Worm (Caenorhabditis elegans): ENCODE results near the gene ZK287.1.

The ZK287.1 gene

DNA sequence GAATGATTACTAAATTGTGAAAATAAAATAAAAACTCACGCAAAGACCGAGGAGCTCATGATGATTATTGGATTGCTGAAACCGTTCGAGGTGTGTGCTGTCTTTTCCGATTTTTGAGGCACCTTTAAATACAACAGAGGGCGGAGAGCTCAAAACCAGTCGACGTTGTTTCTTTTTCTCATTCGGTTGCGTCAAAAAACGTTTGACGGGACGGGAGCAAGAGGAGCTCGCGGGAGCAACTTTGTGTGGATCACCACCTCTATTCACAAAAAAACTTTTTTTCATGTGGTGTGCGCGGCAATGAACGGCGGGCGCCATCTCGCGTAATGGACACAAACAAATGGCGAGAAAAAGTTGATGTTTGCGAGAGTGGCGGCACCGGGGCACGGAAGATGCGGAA, 37.4 kb upstream of the ZK287.1 start, which contains the start of gene idpc-3:
TSS of gene idpc-3 (minus strand) at position 101 of the 400 bp plus-strand sequence.
- no peak for TF ChIP-seq nhr-12 (tag; optimal IDR thresholded peaks at IDR 0.05)

DNA sequence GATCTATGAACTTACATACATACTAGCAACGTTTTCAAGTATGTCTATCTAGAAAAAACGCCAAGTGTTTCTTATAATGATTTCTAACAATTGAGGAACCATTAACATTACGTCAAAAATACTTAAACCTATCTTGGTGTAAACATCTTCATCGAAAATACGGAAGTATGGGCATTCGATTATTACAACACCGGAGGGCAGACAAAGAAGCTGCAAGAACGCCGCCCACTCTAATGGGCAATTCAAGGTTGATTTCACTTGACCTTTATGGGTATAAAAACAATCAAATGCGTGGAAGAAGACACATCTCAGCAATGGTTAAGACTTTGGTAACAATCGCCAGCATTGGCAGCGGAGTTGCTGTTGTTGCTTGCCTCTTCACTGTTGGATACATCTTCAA, 36.9 kb upstream of the ZK287.1 start, which contains the start of gene col-146:
TSS of gene col-146 (plus strand) at position 301 of the 400 bp plus-strand sequence.
- TF ChIP-seq ama-1 (optimal IDR thresholded peaks at IDR 0.05) (no peak), peb-1 (tag; optimal IDR thresholded peaks at IDR 0.05) (no peak), nhr-21 (tag; optimal IDR thresholded peaks at IDR 0.05) (no peak), nhr-23 (tag; optimal IDR thresholded peaks at IDR 0.05) (no peak), lsy-2 (tag; optimal IDR thresholded peaks at IDR 0.05) (no peak), egl-27 (tag; optimal IDR thresholded peaks at IDR 0.05) (no peak), ztf-1 (GFP tag; conservative IDR thresholded peaks at IDR 0.05) (no peak)

- no peak for TF ChIP-seq nhr-11 (tag; optimal IDR thresholded peaks at IDR 0.05)
- no peak for TF ChIP-seq ztf-11 (tag; optimal IDR thresholded peaks at IDR 0.05)
- TF ChIP-seq R02D3.7 (tag; optimal IDR thresholded peaks at IDR 0.05), result no peak
These were observed 36.0 kb upstream of the ZK287.1 start for ce11 chrV:9630542-9630941.

- TF ChIP-seq mdl-1 (tag; optimal IDR thresholded peaks at IDR 0.05), result no peak
- TF ChIP-seq R02D3.7 (tag; optimal IDR thresholded peaks at IDR 0.05), result no peak
- no peak for TF ChIP-seq zag-1 (tag; optimal IDR thresholded peaks at IDR 0.05)
- TF ChIP-seq sma-3 (GFP tag; optimal IDR thresholded peaks at IDR 0.05), result no peak
- TF ChIP-seq ztf-11 (tag; optimal IDR thresholded peaks at IDR 0.05), result no peak
- no peak for TF ChIP-seq lsy-2 (tag; optimal IDR thresholded peaks at IDR 0.05)
These were observed 35.5 kb upstream of the ZK287.1 start, which contains the start of gene T06E4.5 for ce11 chrV:9630944-9631343. TSS of gene T06E4.5 (plus strand) at chrV:9631244.

DNA sequence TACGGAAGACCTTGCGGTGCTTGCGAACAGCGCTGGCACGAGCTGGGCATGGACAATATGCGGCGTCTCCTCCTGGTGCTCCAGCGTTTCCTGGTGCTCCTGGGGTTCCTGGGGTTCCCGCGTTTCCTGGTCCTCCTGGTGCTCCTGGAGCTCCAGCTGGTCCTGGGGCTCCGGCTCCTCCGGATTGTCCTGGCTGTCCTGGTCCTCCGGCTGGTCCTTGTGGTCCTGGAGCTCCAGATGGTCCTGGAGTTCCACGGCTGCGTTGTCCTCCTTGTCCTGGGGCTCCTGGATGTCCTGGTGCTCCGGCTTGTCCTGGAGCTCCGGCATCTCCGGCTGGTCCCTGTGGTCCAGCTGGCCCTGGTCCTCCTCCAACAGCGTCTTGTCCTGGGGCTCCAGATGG, 34.1 kb upstream of the ZK287.1 start:
- no peak for TF ChIP-seq ceh-82 (tag; optimal IDR thresholded peaks at IDR 0.05)
- no peak for TF ChIP-seq ztf-1 (GFP tag; conservative IDR thresholded peaks at IDR 0.05)
- TF ChIP-seq mbf-1 (tag; optimal IDR thresholded peaks at IDR 0.05), result no peak
- TF ChIP-seq sma-3 (GFP tag; optimal IDR thresholded peaks at IDR 0.05), result no peak
- no peak for TF ChIP-seq sma-9 (GFP tag; optimal IDR thresholded peaks at IDR 0.05)
- no peak for TF ChIP-seq sma-9 (tag; optimal IDR thresholded peaks at IDR 0.05)
- no peak for TF ChIP-seq mab-5 (tag; optimal IDR thresholded peaks at IDR 0.05)
- no peak for TF ChIP-seq nhr-11 (tag; optimal IDR thresholded peaks at IDR 0.05)
- no peak for TF ChIP-seq nhr-77 (tag; optimal IDR thresholded peaks at IDR 0.05)
- TF ChIP-seq nhr-12 (tag; optimal IDR thresholded peaks at IDR 0.05), result no peak
- no peak for TF ChIP-seq fos-1 (tag; optimal IDR thresholded peaks at IDR 0.05)
- no peak for TF ChIP-seq ceh-16 (tag; optimal IDR thresholded peaks at IDR 0.05)
- no peak for TF ChIP-seq nhr-129 (tag; optimal IDR thresholded peaks at IDR 0.05)
- no peak for TF ChIP-seq aly-2 (tag; optimal IDR thresholded peaks at IDR 0.05)
- no peak for TF ChIP-seq ama-1 (optimal IDR thresholded peaks at IDR 0.05)
- TF ChIP-seq snpc-4 (tag; optimal IDR thresholded peaks at IDR 0.05), result no peak
- no peak for TF ChIP-seq Y55F3AM.14 (GFP tag; optimal IDR thresholded peaks at IDR 0.05)
- TF ChIP-seq dmd-4 (tag; optimal IDR thresholded peaks at IDR 0.05), result no peak
- no peak for TF ChIP-seq egl-27 (tag; optimal IDR thresholded peaks at IDR 0.05)

DNA sequence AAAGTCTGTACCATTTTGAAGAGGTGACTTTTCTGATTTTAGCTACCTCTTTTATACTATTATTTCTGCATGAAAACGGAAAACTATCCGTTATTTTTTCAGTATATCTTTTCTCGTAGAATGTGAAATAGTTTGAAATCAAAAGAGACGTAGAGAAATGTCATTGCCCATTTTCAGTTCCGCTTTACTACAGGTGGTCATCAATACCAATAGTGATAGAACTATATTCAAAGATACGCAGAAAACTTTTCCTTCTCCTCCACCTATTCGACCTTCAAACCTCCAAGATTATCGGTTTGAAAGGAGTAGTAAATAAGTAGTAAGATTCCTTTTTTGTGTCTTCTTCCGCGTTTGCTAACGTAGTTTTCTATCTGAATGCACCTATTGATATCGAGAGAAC, 33.2 kb upstream of the ZK287.1 start, which contains the start of gene col-147:
TSS of gene col-147 (minus strand) at position 26 of the 400 bp plus-strand sequence.
- TF ChIP-seq sma-3 (GFP tag; optimal IDR thresholded peaks at IDR 0.05), result peak; percentile 22
- TF ChIP-seq crh-2 (tag; optimal IDR thresholded peaks at IDR 0.05), result peak; percentile 34
- no peak for TF ChIP-seq nhr-12 (tag; optimal IDR thresholded peaks at IDR 0.05)
- peak; percentile 73 for TF ChIP-seq blmp-1 (tag; optimal IDR thresholded peaks at IDR 0.05; ENCODE audit: insufficient read depth)
- no peak for TF ChIP-seq nhr-237 (tag; optimal IDR thresholded peaks at IDR 0.05)
- TF ChIP-seq sma-9 (GFP tag; optimal IDR thresholded peaks at IDR 0.05), result peak; percentile 52
- TF ChIP-seq sma-9 (tag; optimal IDR thresholded peaks at IDR 0.05), result no peak
- peak; percentile 67 for TF ChIP-seq nhr-25 (tag; optimal IDR thresholded peaks at IDR 0.05)
- TF ChIP-seq fos-1 (tag; optimal IDR thresholded peaks at IDR 0.05), result peak; percentile 10

- TF ChIP-seq gmeb-1 (tag; optimal IDR thresholded peaks at IDR 0.05), result peak; percentile 45
- TF ChIP-seq nhr-10 (tag; optimal IDR thresholded peaks at IDR 0.05), result no peak
These were observed 21.0 kb upstream of the ZK287.1 start, which contains the start of the genes atl-1 and hcp-2 for ce11 chrV:9645507-9645906. TSS of gene atl-1 (minus strand) at chrV:9645595. TSS of gene hcp-2 (plus strand) at chrV:9645859.

Measured in whole organism, L2 larva.